Fruit fly (Drosophila melanogaster) Kc167 (cell line): ENCODE results near the gene CG13058.

ENCODE experiments used
- Myc ChIP-seq: fragments of >200 bp; optimal IDR thresholded peaks from 2 replicates; lab custom pipeline; 2017; ENCODE audit warnings: missing external identifiers
- insv ChIP-seq: fragments of >200 bp; optimal IDR thresholded peaks from 3 replicates; lab custom pipeline; 2018; ENCODE audit warnings: missing external identifiers
- psq ChIP-seq: fragments of >200 bp; optimal IDR thresholded peaks from 2 replicates; lab custom pipeline; 2017; ENCODE audit warnings: missing external identifiers

- TF ChIP-seq psq (lab: Kevin White, UChicago) (no peak), Myc (lab: Kevin White, UChicago) (no peak), insv (lab: Kevin White, UChicago) (no peak)
These were observed 3.0 kb downstream of the CG13058 start, which contains the start of gene retinin for dm6 chr3L:16331633-16332032.
